Fruit fly (Drosophila melanogaster): ENCODE results near the gene trk.

- TF ChIP-seq Dll (optimal IDR thresholded peaks at IDR 0.05) (no peak), psq (optimal IDR thresholded peaks at IDR 0.05) (no peak), CG8478 (optimal IDR thresholded peaks at IDR 0.05) (no peak), usp (GFP tag; optimal IDR thresholded peaks at IDR 0.05) (no peak), pan (optimal IDR thresholded peaks at IDR 0.05) (no peak), EcR (GFP tag; optimal IDR thresholded peaks at IDR 0.05) (no peak)
Observed at dm6 chr2L:10246785-10247190, 25.3 kb downstream of the trk start, which contains the start of gene chico.
